Fruit fly (Drosophila melanogaster) whole organism, pupa: Measurements from ENCODE around the gene Pitslre.
A peak's percentile ranks its signal among the peaks of the same experiment; 100 is the strongest.

Experiments
- CG10348 ChIP-seq: fragments of 200-800 bp; sonication (Bioruptor generic); IDR thresholded peaks from 2 replicates; pipeline ENCODE4 v1.3.6; 2022; ENCODE audit warnings: missing biosample characterization, missing genetic modification characterization
- CG12605 ChIP-seq: fragments of 200-800 bp; sonication (Bioruptor generic); IDR thresholded peaks from 2 replicates; pipeline ENCODE4 v1.3.6; 2022; ENCODE audit warnings: missing biosample characterization, missing genetic modification characterization
- CG13204 ChIP-seq: fragments of 200-800 bp; sonication (Bioruptor generic); optimal IDR thresholded peaks from 2 replicates; lab custom pipeline; 2018; ENCODE audit warnings: missing biosample characterization, mild to moderate bottlenecking, missing genetic modification characterization, moderate library complexity
- CG14655 ChIP-seq: fragments of 200-800 bp; sonication (Bioruptor generic); optimal IDR thresholded peaks from 3 replicates; lab custom pipeline; 2017; ENCODE audit warnings: mild to moderate bottlenecking, missing biosample characterization, missing genetic modification reagents, missing genetic modification characterization
- CG15710 ChIP-seq: fragments of 200-800 bp; sonication (Bioruptor generic); optimal IDR thresholded peaks from 2 replicates; lab custom pipeline; 2018; ENCODE audit warnings: missing biosample characterization, mild to moderate bottlenecking, missing genetic modification characterization, moderate library complexity
- CG17806 ChIP-seq: fragments of 200-800 bp; sonication (Bioruptor generic); optimal IDR thresholded peaks from 2 replicates; lab custom pipeline; 2018; ENCODE audit warnings: missing biosample characterization, mild to moderate bottlenecking, missing genetic modification characterization, moderate library complexity
- CG32121 ChIP-seq: fragments of 200-800 bp; sonication (Bioruptor generic); IDR thresholded peaks from 2 replicates; pipeline ENCODE4 v1.3.6; 2022; ENCODE audit warnings: missing biosample characterization, missing genetic modification characterization
- CG34367 ChIP-seq: fragments of 200-800 bp; sonication (Bioruptor generic); optimal IDR thresholded peaks from 2 replicates; lab custom pipeline; 2018; ENCODE audit warnings: missing biosample characterization, mild to moderate bottlenecking, missing genetic modification characterization
- CG4496 ChIP-seq: fragments of 200-800 bp; sonication (Bioruptor generic); IDR thresholded peaks from 3 replicates; pipeline ENCODE4 v1.3.6; 2022; ENCODE audit warnings: missing biosample characterization, missing genetic modification characterization
- CG8159 ChIP-seq: fragments of 200-800 bp; sonication (Bioruptor generic); optimal IDR thresholded peaks from 3 replicates; lab custom pipeline; 2018; ENCODE audit warnings: missing biosample characterization, mild to moderate bottlenecking, missing genetic modification characterization, moderate library complexity
- CG8301 ChIP-seq: fragments of 200-800 bp; sonication (Bioruptor generic); optimal IDR thresholded peaks from 2 replicates; lab custom pipeline; 2018; ENCODE audit warnings: missing biosample characterization, mild to moderate bottlenecking, missing genetic modification characterization
- CG9948 ChIP-seq: fragments of 200-800 bp; sonication (Bioruptor generic); optimal IDR thresholded peaks from 2 replicates; lab custom pipeline; 2018; ENCODE audit warnings: missing biosample characterization, mild to moderate bottlenecking, missing genetic modification characterization, moderate library complexity
- D1 ChIP-seq: fragments of 200-800 bp; sonication (Bioruptor generic); optimal IDR thresholded peaks from 2 replicates; lab custom pipeline; 2018; ENCODE audit warnings: missing biosample characterization, mild to moderate bottlenecking, missing genetic modification characterization, moderate library complexity
- EcR ChIP-seq: fragments of 200-800 bp; sonication (Bioruptor generic); optimal IDR thresholded peaks from 3 replicates; lab custom pipeline; 2019; ENCODE audit warnings: missing biosample characterization, missing genetic modification characterization, mild to moderate bottlenecking, moderate library complexity, missing genetic modification reagents
- Ets98B ChIP-seq: fragments of 200-800 bp; sonication (Bioruptor generic); IDR thresholded peaks from 2 replicates; pipeline ENCODE4 v1.3.6; 2022; ENCODE audit warnings: missing biosample characterization, missing genetic modification characterization
- Pif1A ChIP-seq: fragments of 200-800 bp; sonication (Bioruptor generic); optimal IDR thresholded peaks from 3 replicates; lab custom pipeline; 2016; ENCODE audit warnings: missing biosample characterization, missing genetic modification characterization
- Pif1B ChIP-seq: fragments of 200-800 bp; sonication (Bioruptor generic); optimal IDR thresholded peaks from 3 replicates; lab custom pipeline; 2016; ENCODE audit warnings: missing biosample characterization, missing genetic modification characterization
- Snoo ChIP-seq: fragments of 200-800 bp; sonication (Bioruptor generic); optimal IDR thresholded peaks from 3 replicates; lab custom pipeline; 2017; ENCODE audit warnings: missing biosample characterization, mild to moderate bottlenecking, missing genetic modification characterization, inconsistent platforms
- fd96Ca ChIP-seq: fragments of 200-800 bp; sonication (Bioruptor generic); IDR thresholded peaks from 3 replicates; pipeline ENCODE4 v1.3.6; 2022; ENCODE audit warnings: missing biosample characterization, missing genetic modification characterization
- gl ChIP-seq: fragments of 200-800 bp; sonication (Bioruptor generic); optimal IDR thresholded peaks from 2 replicates; lab custom pipeline; 2018; ENCODE audit warnings: missing biosample characterization, mild to moderate bottlenecking, missing genetic modification characterization
- rn ChIP-seq: fragments of 200-800 bp; sonication (Bioruptor generic); IDR thresholded peaks from 2 replicates; pipeline ENCODE4 v1.3.6; 2022; ENCODE audit warnings: missing biosample characterization, missing genetic modification characterization

Gene Pitslre

dm6 chr3L:20796757-20797156 is 25.4 kb downstream of the Pitslre start:
- TF ChIP-seq Ets98B (GFP tag; lab: Robert Waterston, UW), result no peak
- no peak for TF ChIP-seq CG10348 (GFP tag; lab: Robert Waterston, UW)
- no peak for TF ChIP-seq CG9948 (tag; lab: Kevin White, UChicago)
- no peak for TF ChIP-seq CG8159
- no peak for TF ChIP-seq CG4496 (GFP tag; lab: Robert Waterston, UW)
- no peak for TF ChIP-seq CG8301
- TF ChIP-seq gl, result no peak
- no peak for TF ChIP-seq Pif1A (GFP tag; lab: Kevin White, UChicago)

- TF ChIP-seq CG8301, result no peak
- TF ChIP-seq CG34367 (tag; lab: Kevin White, UChicago), result no peak
- no peak for TF ChIP-seq CG9948 (tag; lab: Kevin White, UChicago)
- no peak for TF ChIP-seq Pif1B (GFP tag; lab: Kevin White, UChicago)
- no peak for TF ChIP-seq Snoo (tag; lab: Kevin White, UChicago)
- no peak for TF ChIP-seq gl
- no peak for TF ChIP-seq fd96Ca
- TF ChIP-seq CG14655, result no peak
- TF ChIP-seq Pif1A (GFP tag; lab: Kevin White, UChicago), result no peak
- no peak for TF ChIP-seq Ets98B (GFP tag; lab: Robert Waterston, UW)
- no peak for TF ChIP-seq CG32121 (GFP tag; lab: Robert Waterston, UW)
- TF ChIP-seq CG17806 (tag; lab: Kevin White, UChicago), result no peak
- TF ChIP-seq CG8159, result no peak
- no peak for TF ChIP-seq CG15710 (tag; lab: Kevin White, UChicago)
- no peak for TF ChIP-seq CG4496 (GFP tag; lab: Robert Waterston, UW)
- no peak for TF ChIP-seq CG13204 (GFP tag; lab: Kevin White, UChicago)
- TF ChIP-seq CG12605 (GFP tag; lab: Robert Waterston, UW), result no peak
Measured at dm6 chr3L:20797379-20797778, 26.1 kb downstream of the Pitslre start.

dm6 chr3L:20798325-20798846 is 27.1 kb downstream of the Pitslre start, which contains the start of the genes CG3698 and tzn:
TSS of gene CG3698 (minus strand) at chr3L:20798375.
TSS of gene tzn (plus strand) at chr3L:20798645.
- TF ChIP-seq rn (GFP tag; lab: Robert Waterston, UW), result peak; percentile 76
- TF ChIP-seq CG8159, result no peak
- no peak for TF ChIP-seq Pif1A (GFP tag; lab: Kevin White, UChicago)
- TF ChIP-seq CG17806 (tag; lab: Kevin White, UChicago), result no peak
- peak; percentile 89 for TF ChIP-seq CG4496 (GFP tag; lab: Robert Waterston, UW)
- TF ChIP-seq Snoo (tag; lab: Kevin White, UChicago), result peak; percentile 93
- no peak for TF ChIP-seq CG14655
- peak; percentile 59; the same call in 1 of the 2 replicates for TF ChIP-seq CG32121 (GFP tag; lab: Robert Waterston, UW)
- no peak for TF ChIP-seq CG13204 (GFP tag; lab: Kevin White, UChicago)
- no peak for TF ChIP-seq Pif1B (GFP tag; lab: Kevin White, UChicago)
- TF ChIP-seq CG15710 (tag; lab: Kevin White, UChicago), result peak; percentile 72
- peak; percentile 52; the same call in 1 of the 2 replicates for TF ChIP-seq Ets98B (GFP tag; lab: Robert Waterston, UW)
- TF ChIP-seq CG8301, result no peak
- TF ChIP-seq CG10348 (GFP tag; lab: Robert Waterston, UW), result no peak
- no peak for TF ChIP-seq CG9948 (tag; lab: Kevin White, UChicago)
- no peak for TF ChIP-seq D1 (tag; lab: Kevin White, UChicago)
- TF ChIP-seq EcR (GFP tag; lab: Kevin White, UChicago), result no peak
- TF ChIP-seq fd96Ca, result no peak; the same call in 2 of the 3 replicates
- peak; percentile 48 for TF ChIP-seq gl
- TF ChIP-seq CG34367 (tag; lab: Kevin White, UChicago), result peak; percentile 82
- TF ChIP-seq CG12605 (GFP tag; lab: Robert Waterston, UW), result no peak

- no peak for TF ChIP-seq CG13204 (GFP tag; lab: Kevin White, UChicago)
- no peak for TF ChIP-seq CG9948 (tag; lab: Kevin White, UChicago)
Measured at dm6 chr3L:20800208-20800607, 28.9 kb downstream of the Pitslre start, which contains the start of gene Spc105R. TSS of gene Spc105R (plus strand) at chr3L:20800410.

- no peak for TF ChIP-seq CG10348 (GFP tag; lab: Robert Waterston, UW)
- 0 out of 3 replicates have a peak, but pooled peaks have one; percentile 25 for TF ChIP-seq CG4496 (GFP tag; lab: Robert Waterston, UW)
Measured at dm6 chr3L:20809088-20809999, 38.0 kb downstream of the Pitslre start, which contains the start of the genes CG3634 and HIPP1. TSS of gene CG3634 (minus strand) at chr3L:20809272. TSS of gene HIPP1 (plus strand) at chr3L:20809669.
